Worm (Caenorhabditis elegans) whole organism, mixed stage, embryonic: ENCODE results near the gene gpa-10.
A peak's percentile ranks its signal among the peaks of the same experiment; 100 is the strongest.

Experiments
- M03D4.4 ChIP-seq: sonication (generic microtip); optimal IDR thresholded peaks from 2 replicates; lab custom pipeline; 2017; ENCODE audit warnings: mild to moderate bottlenecking, missing genetic modification characterization, missing compliant biosample characterization
- bed-3 ChIP-seq: fragments of 200-800 bp; sonication (Bioruptor generic); optimal IDR thresholded peaks from 3 replicates; lab custom pipeline; 2018; ENCODE audit warnings: mild to moderate bottlenecking, missing genetic modification characterization, moderate library complexity, missing compliant biosample characterization
- blmp-1 ChIP-seq: fragments of 150-350 bp; optimal IDR thresholded peaks from 2 replicates; lab custom pipeline; 2014; ENCODE audit warnings: missing biosample characterization, missing genetic modification characterization
- ceh-39 ChIP-seq: fragments of 150-350 bp; optimal IDR thresholded peaks from 2 replicates; lab custom pipeline; 2014; ENCODE audit warnings: missing biosample characterization, missing genetic modification characterization
- ceh-43 ChIP-seq: fragments of 200-800 bp; sonication (Bioruptor generic); optimal IDR thresholded peaks from 2 replicates; lab custom pipeline; 2018; ENCODE audit warnings: mild to moderate bottlenecking, missing genetic modification characterization, moderate library complexity, missing compliant biosample characterization
- ceh-83 ChIP-seq: fragments of 200-800 bp; sonication (Bioruptor generic); optimal IDR thresholded peaks from 2 replicates; lab custom pipeline; 2018; ENCODE audit warnings: mild to moderate bottlenecking, missing genetic modification characterization, missing compliant biosample characterization
- ces-1 ChIP-seq: fragments of 150-350 bp; optimal IDR thresholded peaks from 2 replicates; lab custom pipeline; 2014; ENCODE audit warnings: missing biosample characterization, missing genetic modification reagents, missing genetic modification characterization
- cnd-1 ChIP-seq: fragments of 200-800 bp; sonication (Bioruptor generic); optimal IDR thresholded peaks from 2 replicates; lab custom pipeline; 2018; ENCODE audit warnings: mild to moderate bottlenecking, missing genetic modification characterization, missing compliant biosample characterization
- drap-1 ChIP-seq: fragments of 200-800 bp; sonication (Bioruptor generic); optimal IDR thresholded peaks from 3 replicates; lab custom pipeline; 2018; ENCODE audit warnings: mild to moderate bottlenecking, missing genetic modification characterization, missing compliant biosample characterization
- elt-1 ChIP-seq: sonication (generic microtip); optimal IDR thresholded peaks from 2 replicates; lab custom pipeline; 2017; ENCODE audit warnings: missing genetic modification characterization, mild to moderate bottlenecking, missing compliant biosample characterization, antibody characterized with exemption, moderate library complexity, borderline replicate concordance; ENCODE audit not compliant: insufficient read depth
- elt-3 ChIP-seq: fragments of 150-350 bp; optimal IDR thresholded peaks from 2 replicates; lab custom pipeline; 2014; ENCODE audit warnings: missing biosample characterization, missing genetic modification characterization
- flh-1 ChIP-seq: fragments of 200-800 bp; sonication (Bioruptor generic); optimal IDR thresholded peaks from 2 replicates; lab custom pipeline; 2018; ENCODE audit warnings: mild to moderate bottlenecking, missing genetic modification characterization, moderate library complexity, missing compliant biosample characterization
- ham-2 ChIP-seq: fragments of 200-800 bp; sonication (Bioruptor generic); optimal IDR thresholded peaks from 2 replicates; lab custom pipeline; 2018; ENCODE audit warnings: mild to moderate bottlenecking, missing genetic modification characterization, missing compliant biosample characterization
- hlh-1 ChIP-seq: fragments of 150-350 bp; optimal IDR thresholded peaks from 2 replicates; lab custom pipeline; 2014; ENCODE audit warnings: missing biosample characterization, missing genetic modification reagents, missing genetic modification characterization
- lin-13 ChIP-seq: fragments of 150-350 bp; optimal IDR thresholded peaks from 2 replicates; lab custom pipeline; 2014; ENCODE audit warnings: missing biosample characterization, missing genetic modification characterization
- lin-32 ChIP-seq: fragments of 200-800 bp; sonication (Bioruptor generic); optimal IDR thresholded peaks from 2 replicates; lab custom pipeline; 2018; ENCODE audit warnings: mild to moderate bottlenecking, missing genetic modification characterization, missing compliant biosample characterization
- lsy-2 ChIP-seq: fragments of 150-350 bp; optimal IDR thresholded peaks from 2 replicates; lab custom pipeline; 2014; ENCODE audit warnings: missing biosample characterization, missing genetic modification characterization
- mab-5 ChIP-seq: fragments of 150-350 bp; optimal IDR thresholded peaks from 2 replicates; lab custom pipeline; 2014; ENCODE audit warnings: missing biosample characterization, missing genetic modification characterization
- mep-1 ChIP-seq: fragments of 150-350 bp; optimal IDR thresholded peaks from 2 replicates; lab custom pipeline; 2017; ENCODE audit warnings: missing biosample characterization, missing genetic modification reagents, missing genetic modification characterization, inconsistent platforms
- mls-2 ChIP-seq: sonication (generic microtip); optimal IDR thresholded peaks from 2 replicates; lab custom pipeline; 2016; ENCODE audit warnings: mild to moderate bottlenecking, missing genetic modification characterization, moderate library complexity, missing compliant biosample characterization
- nhr-12 ChIP-seq: fragments of 150-350 bp; optimal IDR thresholded peaks from 2 replicates; lab custom pipeline; 2014; ENCODE audit warnings: missing biosample characterization, missing genetic modification characterization
- nhr-2 ChIP-seq: fragments of 150-350 bp; optimal IDR thresholded peaks from 2 replicates; lab custom pipeline; 2014; ENCODE audit warnings: missing biosample characterization, missing genetic modification characterization
- nhr-237 ChIP-seq: fragments of 150-350 bp; optimal IDR thresholded peaks from 2 replicates; lab custom pipeline; 2014; ENCODE audit warnings: missing biosample characterization, missing genetic modification characterization
- nhr-28 ChIP-seq: fragments of 150-350 bp; optimal IDR thresholded peaks from 2 replicates; lab custom pipeline; 2014; ENCODE audit warnings: missing biosample characterization, missing genetic modification characterization
- nhr-76 ChIP-seq: sonication (generic microtip); optimal IDR thresholded peaks from 2 replicates; lab custom pipeline; 2017; ENCODE audit warnings: missing biosample characterization, missing genetic modification characterization
- pha-4 ChIP-seq: fragments of 150-350 bp; optimal IDR thresholded peaks from 2 replicates; lab custom pipeline; 2018; ENCODE audit warnings: missing biosample characterization, missing genetic modification reagents, missing genetic modification characterization
- sem-2 ChIP-seq: fragments of 200-800 bp; sonication (Bioruptor generic); optimal IDR thresholded peaks from 2 replicates; lab custom pipeline; 2018; ENCODE audit warnings: mild to moderate bottlenecking, missing genetic modification characterization, missing compliant biosample characterization
- snpc-4 ChIP-seq: fragments of 150-350 bp; optimal IDR thresholded peaks from 2 replicates; lab custom pipeline; 2014; ENCODE audit warnings: missing biosample characterization, missing genetic modification characterization
- sptf-1 ChIP-seq: sonication (generic microtip); optimal IDR thresholded peaks from 2 replicates; lab custom pipeline; 2017; ENCODE audit warnings: mild to moderate bottlenecking, missing genetic modification characterization, moderate library complexity, missing compliant biosample characterization
- tbx-8 ChIP-seq: fragments of 200-800 bp; sonication (Bioruptor generic); optimal IDR thresholded peaks from 2 replicates; lab custom pipeline; 2018; ENCODE audit warnings: mild to moderate bottlenecking, missing genetic modification characterization, moderate library complexity, missing compliant biosample characterization
- unc-120 ChIP-seq: sonication (generic microtip); optimal IDR thresholded peaks from 2 replicates; lab custom pipeline; 2017; ENCODE audit warnings: missing genetic modification characterization, missing compliant biosample characterization; ENCODE audit not compliant: poor library complexity, severe bottlenecking
- unc-39 ChIP-seq: fragments of 150-350 bp; optimal IDR thresholded peaks from 2 replicates; lab custom pipeline; 2014; ENCODE audit warnings: missing biosample characterization, missing genetic modification characterization
- unc-62 ChIP-seq: fragments of 150-350 bp; optimal IDR thresholded peaks from 2 replicates; lab custom pipeline; 2014; ENCODE audit warnings: missing biosample characterization, missing genetic modification reagents, missing genetic modification characterization
- zip-8 ChIP-seq: fragments of 150-350 bp; optimal IDR thresholded peaks from 2 replicates; lab custom pipeline; 2014; ENCODE audit warnings: missing biosample characterization, missing genetic modification characterization
- ztf-11 ChIP-seq: fragments of 150-350 bp; optimal IDR thresholded peaks from 2 replicates; lab custom pipeline; 2014; ENCODE audit warnings: missing biosample characterization, missing genetic modification characterization

gpa-10 gene

DNA sequence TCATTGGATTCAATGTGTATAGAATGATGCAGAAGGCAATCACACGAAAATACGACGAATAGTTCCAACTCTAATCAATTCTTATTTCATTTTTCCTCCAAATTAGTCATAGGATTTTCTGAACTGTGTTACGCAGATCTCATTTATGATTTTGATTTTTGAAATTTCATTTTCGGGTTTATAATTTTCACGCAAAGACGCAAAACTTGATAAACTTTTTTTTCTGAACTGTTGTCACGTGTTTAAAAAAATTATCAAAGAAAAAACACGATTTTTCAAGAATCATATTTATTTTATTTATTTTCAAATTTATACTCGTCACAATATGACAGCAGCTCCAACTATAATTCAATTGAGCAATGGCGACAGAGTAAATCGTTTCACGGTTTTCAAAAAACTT is 42.1 kb upstream of the gpa-10 start, which contains the start of gene K11C4.1:
Gene K11C4.1 (plus strand): TSS at position 301 of the 400 bp plus-strand sequence.
- TF ChIP-seq blmp-1 (tag; lab: Kevin White, UChicago) (no peak), ceh-43 (no peak), ceh-39 (no peak), lin-32 (GFP tag; lab: Kevin White, UChicago) (no peak), ceh-83 (GFP tag; lab: Kevin White, UChicago) (no peak), elt-1 (tag; lab: Kevin White, UChicago) (no peak), ztf-11 (tag; lab: Kevin White, UChicago) (no peak), lin-13 (tag; lab: Kevin White, UChicago) (no peak), nhr-12 (tag; lab: Kevin White, UChicago) (no peak), ham-2 (GFP tag; lab: Kevin White, UChicago) (no peak)

DNA sequence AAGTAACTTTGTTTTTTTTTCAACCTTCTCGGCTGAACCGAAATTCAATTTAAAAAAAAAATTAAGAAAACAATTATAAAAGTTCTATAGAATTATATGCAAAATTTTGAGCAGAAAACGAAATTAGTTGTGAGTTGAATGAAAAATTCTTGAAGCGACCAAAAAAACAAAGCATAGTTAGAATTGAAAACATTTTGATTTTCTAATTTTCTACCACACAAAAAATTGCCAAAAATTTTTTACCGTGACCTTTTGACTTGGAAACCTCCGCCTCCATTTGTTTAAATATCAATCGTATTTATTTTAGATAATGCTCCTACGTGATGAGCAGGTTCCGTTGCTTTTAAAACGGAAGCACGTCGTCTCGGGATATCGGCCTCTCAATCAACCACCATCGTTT is 40.2 kb upstream of the gpa-10 start, which contains the start of gene K11C4.2:
Gene K11C4.2 (plus strand): TSS at position 301 of the 400 bp plus-strand sequence.
- TF ChIP-seq ceh-83 (GFP tag; lab: Kevin White, UChicago) = no peak
- no peak for TF ChIP-seq sem-2 (GFP tag; lab: Kevin White, UChicago)
- no peak for TF ChIP-seq bed-3 (GFP tag; lab: Kevin White, UChicago)

DNA sequence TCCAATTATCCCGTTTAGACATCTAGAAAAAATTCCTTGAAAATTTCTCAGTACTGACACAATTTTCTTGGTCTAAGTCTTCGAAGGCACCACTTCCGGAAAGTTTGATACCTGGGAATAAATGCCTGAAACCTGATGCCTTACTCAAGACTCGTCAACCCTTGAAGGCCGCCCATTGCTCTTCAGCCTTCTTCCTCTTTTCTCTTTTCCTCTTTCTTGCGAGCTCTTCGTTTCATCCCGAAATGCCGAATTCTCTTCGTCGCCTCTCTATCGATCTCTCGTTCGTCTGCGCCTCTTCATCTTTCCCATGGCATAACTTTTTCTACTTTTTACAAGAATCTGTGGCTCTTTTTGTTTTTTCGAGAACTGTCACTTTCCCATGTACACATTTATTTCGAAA is 39.1 kb upstream of the gpa-10 start:
- no peak for TF ChIP-seq snpc-4
- peak; percentile 74 for TF ChIP-seq unc-120 (tag; lab: Kevin White, UChicago)
- TF ChIP-seq pha-4 (tag; lab: Kevin White, UChicago) = no peak
- no peak for TF ChIP-seq M03D4.4
- no peak for TF ChIP-seq tbx-8
- no peak for TF ChIP-seq nhr-76 (tag; lab: Kevin White, UChicago)
- no peak for TF ChIP-seq ham-2 (GFP tag; lab: Kevin White, UChicago)
- TF ChIP-seq sem-2 (GFP tag; lab: Kevin White, UChicago) = no peak
- TF ChIP-seq drap-1 (GFP tag; lab: Kevin White, UChicago) = no peak
- no peak for TF ChIP-seq flh-1 (GFP tag; lab: Kevin White, UChicago)
- no peak for TF ChIP-seq nhr-2
- TF ChIP-seq ces-1 (GFP tag; lab: Kevin White, UChicago) = peak; percentile 23
- TF ChIP-seq nhr-237 (tag; lab: Kevin White, UChicago) = no peak
- no peak for TF ChIP-seq lin-32 (GFP tag; lab: Kevin White, UChicago)
- no peak for TF ChIP-seq unc-62 (GFP tag; lab: Kevin White, UChicago)

DNA sequence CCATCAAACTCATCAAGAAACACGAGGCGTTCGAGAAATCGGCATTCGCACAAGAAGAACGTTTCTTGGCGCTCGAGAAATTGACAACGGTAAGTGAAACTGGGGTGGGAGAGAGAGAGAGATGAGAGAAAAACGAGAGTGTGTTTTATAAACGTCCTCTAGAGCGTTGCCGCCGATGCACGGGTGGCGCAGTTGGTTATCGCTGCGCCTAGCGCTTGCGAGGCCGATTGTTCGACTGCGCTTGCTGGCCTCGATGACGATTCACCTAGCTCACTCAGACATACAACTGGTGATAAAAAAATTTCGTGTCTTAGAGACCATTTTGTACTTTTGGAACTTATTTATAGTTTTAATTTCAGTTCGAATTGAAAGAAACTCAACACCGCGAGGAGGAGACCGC is 34.2 kb upstream of the gpa-10 start:
- TF ChIP-seq hlh-1 = no peak
- TF ChIP-seq nhr-2 = no peak
- peak; percentile 93 for TF ChIP-seq ham-2 (GFP tag; lab: Kevin White, UChicago)
- peak; percentile 12 for TF ChIP-seq unc-62 (GFP tag; lab: Kevin White, UChicago)
- no peak for TF ChIP-seq elt-1 (tag; lab: Kevin White, UChicago)
- TF ChIP-seq mab-5 (tag; lab: Kevin White, UChicago) = no peak
- peak; percentile 90 for TF ChIP-seq drap-1 (GFP tag; lab: Kevin White, UChicago)
- TF ChIP-seq flh-1 (GFP tag; lab: Kevin White, UChicago) = peak; percentile 58
- no peak for TF ChIP-seq lin-13 (tag; lab: Kevin White, UChicago)
- TF ChIP-seq tbx-8 = peak; percentile 31
- peak; percentile 78 for TF ChIP-seq bed-3 (GFP tag; lab: Kevin White, UChicago)
- no peak for TF ChIP-seq nhr-76 (tag; lab: Kevin White, UChicago)
- peak; percentile 89 for TF ChIP-seq mls-2 (tag; lab: Kevin White, UChicago)
- TF ChIP-seq unc-120 (tag; lab: Kevin White, UChicago) = peak; percentile 68
- peak; percentile 68 for TF ChIP-seq sem-2 (GFP tag; lab: Kevin White, UChicago)
- no peak for TF ChIP-seq ces-1 (GFP tag; lab: Kevin White, UChicago)
- peak; percentile 63 for TF ChIP-seq pha-4 (tag; lab: Kevin White, UChicago)
- TF ChIP-seq nhr-237 (tag; lab: Kevin White, UChicago) = peak; percentile 37
- TF ChIP-seq zip-8 = no peak
- TF ChIP-seq mep-1 = no peak
- TF ChIP-seq sptf-1 (tag; lab: Kevin White, UChicago) = peak; percentile 94
- TF ChIP-seq ceh-43 = peak; percentile 78
- TF ChIP-seq nhr-28 (tag; lab: Kevin White, UChicago) = no peak
- TF ChIP-seq ceh-39 = no peak
- TF ChIP-seq ztf-11 (tag; lab: Kevin White, UChicago) = peak; percentile 30
- TF ChIP-seq elt-3 = no peak
- TF ChIP-seq blmp-1 (tag; lab: Kevin White, UChicago) = no peak
- TF ChIP-seq lsy-2 (tag; lab: Kevin White, UChicago) = peak; percentile 48
- TF ChIP-seq unc-39 (tag; lab: Kevin White, UChicago) = no peak
- peak; percentile 18 for TF ChIP-seq lin-32 (GFP tag; lab: Kevin White, UChicago)
- no peak for TF ChIP-seq nhr-12 (tag; lab: Kevin White, UChicago)
- peak; percentile 95 for TF ChIP-seq ceh-83 (GFP tag; lab: Kevin White, UChicago)
- TF ChIP-seq M03D4.4 = peak; percentile 86
- TF ChIP-seq snpc-4 = no peak
- peak; percentile 80 for TF ChIP-seq cnd-1 (tag; lab: Kevin White, UChicago)
- TF ChIP-seq, all 35 proteins: peak for 19
